Worm (Caenorhabditis elegans): Measurements from ENCODE around the gene F48G7.13.

ce11 chrV:635630-636029 is 20.3 kb downstream of the F48G7.13 start:
- TF ChIP-seq ceh-36 (tag; optimal IDR thresholded peaks at IDR 0.05) = no peak
- TF ChIP-seq aly-1 (tag; optimal IDR thresholded peaks at IDR 0.05) = no peak
- no peak for TF ChIP-seq F13C5.2 (tag; optimal IDR thresholded peaks at IDR 0.05)
- TF ChIP-seq ama-1 (optimal IDR thresholded peaks at IDR 0.05) = no peak
- TF ChIP-seq ets-7 (tag; optimal IDR thresholded peaks at IDR 0.05) = no peak
- TF ChIP-seq hmbx-1 (tag; optimal IDR thresholded peaks at IDR 0.05) = no peak
- TF ChIP-seq sea-1 (GFP tag; conservative IDR thresholded peaks at IDR 0.05) = no peak
